Worm (Caenorhabditis elegans): ENCODE measurements around the gene erd-2.2.
A peak's percentile ranks its signal among the peaks of the same experiment; 100 is the strongest.

Gene erd-2.2

ce11 chrIII:5871760-5872159, 35.1 kb upstream of the erd-2.2 start, which contains the start of the genes F01F1.11 and F01F1.3 (continued):
- TF ChIP-seq arid-1 (GFP tag; conservative IDR thresholded peaks at IDR 0.05), result no peak
- no peak for TF ChIP-seq lin-29 (GFP tag; IDR thresholded peaks at IDR 0.05)
- TF ChIP-seq lin-39 (tag; optimal IDR thresholded peaks at IDR 0.05), result no peak
- TF ChIP-seq zfp-2 (tag; optimal IDR thresholded peaks at IDR 0.05), result no peak
- peak; percentile 51 for TF ChIP-seq hlh-11 (tag; optimal IDR thresholded peaks at IDR 0.05)
- TF ChIP-seq mxl-3 (GFP tag; optimal IDR thresholded peaks at IDR 0.05), result no peak
- TF ChIP-seq gei-8 (GFP tag; optimal IDR thresholded peaks at IDR 0.05), result no peak
- peak; percentile 77; the same call in 1 of the 2 replicates for TF ChIP-seq dmd-9 (GFP tag; IDR thresholded peaks at IDR 0.05)
- TF ChIP-seq ama-1 (optimal IDR thresholded peaks at IDR 0.05), result no peak
- no peak for TF ChIP-seq nhr-42 (GFP tag; IDR thresholded peaks at IDR 0.05)
- TF ChIP-seq nhr-76 (tag; optimal IDR thresholded peaks at IDR 0.05), result no peak
- peak; percentile 98 for TF ChIP-seq dpl-1 (GFP tag; optimal IDR thresholded peaks at IDR 0.05)
- TF ChIP-seq zip-2 (tag; optimal IDR thresholded peaks at IDR 0.05), result no peak
- no peak for TF ChIP-seq tag-97 (GFP tag; IDR thresholded peaks at IDR 0.05)
- no peak for TF ChIP-seq fos-1 (tag; optimal IDR thresholded peaks at IDR 0.05)
- no peak for TF ChIP-seq set-16 (GFP tag; IDR thresholded peaks at IDR 0.05)
- no peak for TF ChIP-seq jun-1 (tag; optimal IDR thresholded peaks at IDR 0.05)
- no peak for TF ChIP-seq nhr-237 (tag; optimal IDR thresholded peaks at IDR 0.05)
- peak; percentile 30 for TF ChIP-seq F37D6.2 (tag; optimal IDR thresholded peaks at IDR 0.05)
- TF ChIP-seq cey-2 (tag; optimal IDR thresholded peaks at IDR 0.05; ENCODE audit: borderline replicate concordance, insufficient read depth), result no peak
- TF ChIP-seq pqm-1 (tag; optimal IDR thresholded peaks at IDR 0.05), result no peak
- TF ChIP-seq T20F7.1 (GFP tag; optimal IDR thresholded peaks at IDR 0.05), result peak; percentile 61
- no peak for TF ChIP-seq zip-11 (GFP tag; IDR thresholded peaks at IDR 0.05)
- no peak for TF ChIP-seq snpc-4 (tag; optimal IDR thresholded peaks at IDR 0.05)
- TF ChIP-seq nhr-6 (tag; optimal IDR thresholded peaks at IDR 0.05), result peak; percentile 62
- TF ChIP-seq pha-4 (GFP tag; IDR thresholded peaks at IDR 0.05), result 0 out of 2 replicates have a peak, but pooled peaks have one; percentile 21
- TF ChIP-seq pha-4 (tag; optimal IDR thresholded peaks at IDR 0.05), result no peak
- TF ChIP-seq php-3 (GFP tag; IDR thresholded peaks at IDR 0.05), result no peak
- TF ChIP-seq nhr-48 (tag; optimal IDR thresholded peaks at IDR 0.05), result peak; percentile 9
- TF ChIP-seq D1046.2 (GFP tag; IDR thresholded peaks at IDR 0.05), result no peak
- TF ChIP-seq ZK337.2 (GFP tag; IDR thresholded peaks at IDR 0.05), result peak; percentile 90
- no peak for TF ChIP-seq Y75B8A.6 (GFP tag; IDR thresholded peaks at IDR 0.05)
- TF ChIP-seq ceh-28 (tag; optimal IDR thresholded peaks at IDR 0.05), result no peak
- TF ChIP-seq nhr-11 (tag; optimal IDR thresholded peaks at IDR 0.05), result no peak
- TF ChIP-seq daf-19 (GFP tag; conservative IDR thresholded peaks at IDR 0.05), result no peak
- no peak for TF ChIP-seq daf-8 (GFP tag; IDR thresholded peaks at IDR 0.05)
- no peak for TF ChIP-seq lin-1 (GFP tag; IDR thresholded peaks at IDR 0.05)
- peak; percentile 99 for TF ChIP-seq mes-2 (tag; optimal IDR thresholded peaks at IDR 0.05; ENCODE audit: poor library complexity, severe bottlenecking)
- TF ChIP-seq lir-3 (tag; optimal IDR thresholded peaks at IDR 0.05), result no peak
- TF ChIP-seq daf-12 (tag; optimal IDR thresholded peaks at IDR 0.05), result no peak
- peak in 1 of 2 experiments; percentile 89 for TF ChIP-seq lsy-2 (tag; optimal IDR thresholded peaks at IDR 0.05)
- TF ChIP-seq hif-1 (tag; optimal IDR thresholded peaks at IDR 0.05), result peak in 1 of 2 experiments; percentile 90
- peak; percentile 76 for TF ChIP-seq madf-9 (GFP tag; conservative IDR thresholded peaks at IDR 0.05)
- TF ChIP-seq dmd-8 (GFP tag; IDR thresholded peaks at IDR 0.05), result no peak
- no peak for TF ChIP-seq nhr-41 (GFP tag; IDR thresholded peaks at IDR 0.05)
- TF ChIP-seq fkh-10 (GFP tag; optimal IDR thresholded peaks at IDR 0.05), result no peak
- no peak for TF ChIP-seq saeg-2 (GFP tag; IDR thresholded peaks at IDR 0.05)
- no peak for TF ChIP-seq ztf-11 (tag; optimal IDR thresholded peaks at IDR 0.05)
- TF ChIP-seq mdl-1 (tag; optimal IDR thresholded peaks at IDR 0.05), result no peak
- no peak for TF ChIP-seq sdz-12 (GFP tag; optimal IDR thresholded peaks at IDR 0.05)
- TF ChIP-seq ctbp-1 (GFP tag; IDR thresholded peaks at IDR 0.05), result no peak
- TF ChIP-seq nhr-28 (tag; optimal IDR thresholded peaks at IDR 0.05), result peak; percentile 41
- no peak for TF ChIP-seq aha-1 (tag)

Measured in whole organism, L4 larva.